Worm (Caenorhabditis elegans) whole organism, L2 larva: Measurements from ENCODE around the gene slcr-46.3.

Experiments
- C34F6.9 ChIP-seq: fragments of 150-350 bp; optimal IDR thresholded peaks from 2 replicates; lab custom pipeline; 2014; ENCODE audit warnings: missing biosample characterization, missing genetic modification characterization
- R02D3.7 ChIP-seq: fragments of 150-350 bp; optimal IDR thresholded peaks from 2 replicates; lab custom pipeline; 2014; ENCODE audit warnings: missing biosample characterization, missing genetic modification characterization
- ZK546.5 ChIP-seq: sonication (generic microtip); optimal IDR thresholded peaks from 2 replicates; lab custom pipeline; 2017; ENCODE audit warnings: missing biosample characterization, missing genetic modification characterization
- alr-1 ChIP-seq: fragments of 150-350 bp; optimal IDR thresholded peaks from 2 replicates; lab custom pipeline; 2014; ENCODE audit warnings: missing biosample characterization, missing genetic modification characterization
- aly-2 ChIP-seq: fragments of 150-350 bp; optimal IDR thresholded peaks from 2 replicates; lab custom pipeline; 2014; ENCODE audit warnings: missing biosample characterization, missing genetic modification characterization
- ama-1 ChIP-seq: fragments of 150-350 bp; optimal IDR thresholded peaks from 2 replicates; lab custom pipeline; 2018; ENCODE audit warnings: inconsistent platforms
- blmp-1 ChIP-seq: sonication (generic microtip); optimal IDR thresholded peaks from 2 replicates; lab custom pipeline; 2017; ENCODE audit warnings: missing genetic modification characterization, mild to moderate bottlenecking, missing compliant biosample characterization, antibody characterized with exemption, moderate library complexity; ENCODE audit not compliant: insufficient read depth
- ceh-16 ChIP-seq: fragments of 150-350 bp; optimal IDR thresholded peaks from 2 replicates; lab custom pipeline; 2014; ENCODE audit warnings: missing biosample characterization, missing genetic modification characterization
- crh-2 ChIP-seq: sonication (generic microtip); optimal IDR thresholded peaks from 2 replicates; lab custom pipeline; 2017; ENCODE audit warnings: missing biosample characterization, missing genetic modification characterization
- dmd-4 ChIP-seq: sonication (generic microtip); optimal IDR thresholded peaks from 2 replicates; lab custom pipeline; 2017; ENCODE audit warnings: missing biosample characterization, missing genetic modification characterization
- fos-1 ChIP-seq: fragments of 150-350 bp; optimal IDR thresholded peaks from 2 replicates; lab custom pipeline; 2014; ENCODE audit warnings: missing biosample characterization, missing genetic modification characterization
- gmeb-1 ChIP-seq: fragments of 150-350 bp; optimal IDR thresholded peaks from 2 replicates; lab custom pipeline; 2014; ENCODE audit warnings: missing biosample characterization, missing genetic modification characterization
- lin-11 ChIP-seq: fragments of 150-350 bp; sonication (generic microtip); optimal IDR thresholded peaks from 2 replicates; lab custom pipeline; 2014; ENCODE audit warnings: missing biosample characterization, missing genetic modification characterization, inconsistent platforms, mixed read lengths
- lin-39 ChIP-seq: fragments of 150-350 bp; optimal IDR thresholded peaks from 2 replicates; lab custom pipeline; 2014; ENCODE audit warnings: missing biosample characterization, missing genetic modification reagents, missing genetic modification characterization
- lsy-2 ChIP-seq, 2 experiments: fragments of 150-350 bp in 1 of 2; sonication (generic microtip) in 1 of 2; optimal IDR thresholded peaks; 2 replicates each; lab custom pipeline; 2014 to 2017; ENCODE audit warnings: missing biosample characterization in 2 of 2, missing genetic modification characterization in 2 of 2
- mbf-1 ChIP-seq: sonication (generic microtip); optimal IDR thresholded peaks from 2 replicates; lab custom pipeline; 2017; ENCODE audit warnings: missing biosample characterization, missing genetic modification characterization
- mdl-1 ChIP-seq, 2 experiments: fragments of 150-350 bp in 1 of 2; sonication (generic microtip) in 1 of 2; optimal IDR thresholded peaks; 2 replicates each; lab custom pipeline; 2017; ENCODE audit warnings: missing biosample characterization in 2 of 2, missing genetic modification characterization in 2 of 2
- nhr-10 ChIP-seq: sonication (generic microtip); optimal IDR thresholded peaks from 2 replicates; lab custom pipeline; 2017; ENCODE audit warnings: missing biosample characterization, missing genetic modification characterization
- nhr-11 ChIP-seq: fragments of 150-350 bp; optimal IDR thresholded peaks from 2 replicates; lab custom pipeline; 2014; ENCODE audit warnings: missing biosample characterization, missing genetic modification characterization
- nhr-12 ChIP-seq: fragments of 150-350 bp; optimal IDR thresholded peaks from 2 replicates; lab custom pipeline; 2014; ENCODE audit warnings: missing biosample characterization, missing genetic modification characterization
- nhr-129 ChIP-seq: fragments of 150-350 bp; optimal IDR thresholded peaks from 2 replicates; lab custom pipeline; 2014; ENCODE audit warnings: missing biosample characterization, missing genetic modification characterization
- nhr-21 ChIP-seq: fragments of 150-350 bp; optimal IDR thresholded peaks from 2 replicates; lab custom pipeline; 2014; ENCODE audit warnings: missing biosample characterization, missing genetic modification characterization
- nhr-23 ChIP-seq: fragments of 150-350 bp; optimal IDR thresholded peaks from 2 replicates; lab custom pipeline; 2014; ENCODE audit warnings: missing biosample characterization, missing genetic modification reagents, missing genetic modification characterization
- nhr-237 ChIP-seq: fragments of 150-350 bp; optimal IDR thresholded peaks from 2 replicates; lab custom pipeline; 2014; ENCODE audit warnings: missing biosample characterization, missing genetic modification characterization
- nhr-6 ChIP-seq: fragments of 150-350 bp; optimal IDR thresholded peaks from 2 replicates; lab custom pipeline; 2014; ENCODE audit warnings: missing biosample characterization, missing genetic modification characterization
- nhr-77 ChIP-seq: fragments of 150-350 bp; optimal IDR thresholded peaks from 2 replicates; lab custom pipeline; 2014; ENCODE audit warnings: missing biosample characterization, missing genetic modification characterization
- peb-1 ChIP-seq: fragments of 150-350 bp; optimal IDR thresholded peaks from 2 replicates; lab custom pipeline; 2014; ENCODE audit warnings: missing biosample characterization, missing genetic modification characterization
- sem-4 ChIP-seq: fragments of 150-350 bp; optimal IDR thresholded peaks from 2 replicates; lab custom pipeline; 2014; ENCODE audit warnings: missing biosample characterization, missing genetic modification reagents, missing genetic modification characterization
- skn-1 ChIP-seq: sonication (generic microtip); optimal IDR thresholded peaks from 2 replicates; lab custom pipeline; 2017; ENCODE audit warnings: missing biosample characterization, missing genetic modification characterization
- sma-3 ChIP-seq: sonication (generic microtip); optimal IDR thresholded peaks from 2 replicates; lab custom pipeline; 2016; ENCODE audit warnings: missing genetic modification reagents, missing genetic modification characterization, missing compliant biosample characterization
- sma-9 ChIP-seq, 2 experiments: fragments of 150-350 bp in 1 of 2; sonication (generic microtip) in 1 of 2; optimal IDR thresholded peaks; 2 replicates each; lab custom pipeline; 2014 to 2016; ENCODE audit warnings: missing genetic modification characterization in 2 of 2, mild to moderate bottlenecking in 1 of 2, missing biosample characterization in 1 of 2, missing compliant biosample characterization in 1 of 2, missing genetic modification reagents in 1 of 2, moderate library complexity in 1 of 2
- unc-39 ChIP-seq: fragments of 150-350 bp; optimal IDR thresholded peaks from 2 replicates; lab custom pipeline; 2014; ENCODE audit warnings: missing biosample characterization, missing genetic modification characterization
- unc-55 ChIP-seq: fragments of 150-350 bp; sonication (generic microtip); optimal IDR thresholded peaks from 3 replicates; lab custom pipeline; 2014; ENCODE audit warnings: missing biosample characterization, missing genetic modification reagents, missing genetic modification characterization
- unc-62 ChIP-seq: fragments of 150-350 bp; optimal IDR thresholded peaks from 2 replicates; lab custom pipeline; 2014; ENCODE audit warnings: missing biosample characterization, missing genetic modification reagents, missing genetic modification characterization
- zag-1 ChIP-seq: fragments of 150-350 bp; optimal IDR thresholded peaks from 2 replicates; lab custom pipeline; 2014; ENCODE audit warnings: missing biosample characterization, missing genetic modification characterization
- ztf-1 ChIP-seq: fragments of 200-800 bp; sonication (Bioruptor generic); conservative IDR thresholded peaks from 2 replicates; pipeline ENCODE4 v1.3.6; 2022; ENCODE audit warnings: missing genetic modification characterization, missing compliant biosample characterization
- ztf-11 ChIP-seq: sonication (generic microtip); optimal IDR thresholded peaks from 2 replicates; lab custom pipeline; 2017; ENCODE audit warnings: missing biosample characterization, missing genetic modification characterization
- ztf-4 ChIP-seq: fragments of 150-350 bp; optimal IDR thresholded peaks from 2 replicates; lab custom pipeline; 2014; ENCODE audit warnings: missing biosample characterization, missing genetic modification characterization

Gene slcr-46.3

DNA sequence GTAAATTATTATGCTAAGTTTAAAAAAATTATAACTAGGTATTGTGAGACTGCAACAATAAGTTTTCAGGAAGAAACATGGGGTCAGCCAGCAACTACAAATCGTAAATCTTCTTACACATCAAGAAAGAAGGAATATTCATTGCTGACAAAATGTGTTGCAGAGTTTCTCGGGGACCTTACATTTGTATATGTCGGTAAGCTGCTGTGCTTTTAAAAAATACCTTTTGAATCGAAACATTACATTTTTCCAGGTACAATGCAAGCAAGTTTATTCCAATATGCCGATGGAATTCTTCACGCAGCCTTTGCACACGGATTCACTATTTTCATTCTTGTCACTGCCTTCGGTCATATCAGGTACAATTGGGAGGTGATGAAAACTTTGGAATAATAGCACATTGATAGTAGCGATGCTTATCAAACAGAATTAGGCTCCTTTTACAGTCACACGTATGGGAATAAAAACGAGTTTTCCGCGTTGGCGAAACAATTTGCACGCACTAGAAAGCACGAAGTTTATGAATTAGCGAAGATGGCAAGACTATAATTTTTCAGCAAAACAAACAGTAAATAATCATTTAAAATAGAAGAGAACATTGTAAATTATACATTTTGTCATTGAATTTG lies 14.3 kb upstream of the slcr-46.3 start:
- TF ChIP-seq crh-2 (tag; lab: Kevin White, UChicago) (peak; percentile 18), sma-9 (GFP tag; optimal IDR thresholded peaks at IDR 0.05; lab: Kevin White, UChicago) (peak; percentile 24), sma-9 (tag; optimal IDR thresholded peaks at IDR 0.05; lab: Kevin White, UChicago) (no peak), fos-1 (tag; lab: Kevin White, UChicago) (peak; percentile 71), ztf-1 (no peak)

DNA sequence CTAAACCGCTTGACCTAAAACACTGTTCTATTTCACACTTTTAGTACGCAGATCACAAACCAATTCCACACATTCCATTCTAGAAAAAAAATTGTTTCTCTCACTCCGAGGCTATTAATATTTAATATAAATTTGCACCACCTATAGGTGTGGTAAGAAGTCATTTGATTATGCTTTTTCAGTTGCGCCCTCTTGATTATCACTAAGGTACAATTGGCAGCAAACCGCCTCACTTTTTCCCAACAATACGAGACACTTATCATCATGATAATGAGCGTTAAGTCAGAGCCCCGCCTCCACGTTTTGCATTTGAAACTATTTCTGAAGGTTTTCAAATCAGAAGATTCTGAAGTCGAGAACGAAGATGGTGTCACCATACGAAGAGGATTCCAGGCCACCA lies 13.4 kb upstream of the slcr-46.3 start, which contains the start of gene aqp-4:
aqp-4 (plus strand) TSS at position 270 of the 400 bp plus-strand sequence.
- TF ChIP-seq ztf-1: no peak
- TF ChIP-seq R02D3.7: no peak
- TF ChIP-seq nhr-23 (tag; lab: Kevin White, UChicago): no peak
- no peak for TF ChIP-seq ceh-16 (tag; lab: Kevin White, UChicago)
- no peak for TF ChIP-seq ztf-11 (tag; lab: Kevin White, UChicago)
- no peak for TF ChIP-seq gmeb-1 (tag; lab: Kevin White, UChicago)
- peak; percentile 78 for TF ChIP-seq fos-1 (tag; lab: Kevin White, UChicago)
- TF ChIP-seq crh-2 (tag; lab: Kevin White, UChicago): peak; percentile 25

DNA sequence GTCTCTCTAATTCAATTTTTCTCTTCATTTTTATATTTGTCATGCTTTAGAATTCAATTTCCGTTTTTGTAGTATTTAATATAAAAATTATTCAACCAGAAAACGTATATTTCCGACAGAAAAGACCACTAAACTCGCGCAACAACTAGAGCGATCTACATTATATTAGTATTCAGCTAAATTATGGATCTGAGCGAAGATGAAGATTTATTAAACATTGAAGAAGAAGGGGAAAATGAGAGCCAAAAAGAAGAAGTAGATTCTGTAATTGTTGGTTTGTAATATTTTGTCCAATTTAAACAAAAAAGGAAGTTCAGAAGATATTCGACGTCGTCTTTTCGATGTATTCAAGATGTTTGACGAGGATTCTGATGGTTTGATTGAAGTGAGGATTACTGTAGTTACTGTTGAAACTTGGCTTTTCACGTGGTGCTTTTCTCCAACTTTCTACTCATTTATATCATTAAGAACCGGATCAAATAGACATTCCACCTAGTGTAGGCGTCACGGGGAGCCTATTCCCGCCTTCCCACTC lies 10.1 kb upstream of the slcr-46.3 start, which contains the start of gene cal-7:
cal-7 (plus strand) TSS at position 184 of the 535 bp plus-strand sequence.
- TF ChIP-seq sma-3: peak; percentile 24
- peak in 1 of 2 experiments; percentile 30 for TF ChIP-seq lsy-2 (tag; optimal IDR thresholded peaks at IDR 0.05; lab: Kevin White, UChicago)
- no peak for TF ChIP-seq nhr-12
- no peak for TF ChIP-seq zag-1
- no peak for TF ChIP-seq nhr-10 (tag; lab: Kevin White, UChicago)

DNA sequence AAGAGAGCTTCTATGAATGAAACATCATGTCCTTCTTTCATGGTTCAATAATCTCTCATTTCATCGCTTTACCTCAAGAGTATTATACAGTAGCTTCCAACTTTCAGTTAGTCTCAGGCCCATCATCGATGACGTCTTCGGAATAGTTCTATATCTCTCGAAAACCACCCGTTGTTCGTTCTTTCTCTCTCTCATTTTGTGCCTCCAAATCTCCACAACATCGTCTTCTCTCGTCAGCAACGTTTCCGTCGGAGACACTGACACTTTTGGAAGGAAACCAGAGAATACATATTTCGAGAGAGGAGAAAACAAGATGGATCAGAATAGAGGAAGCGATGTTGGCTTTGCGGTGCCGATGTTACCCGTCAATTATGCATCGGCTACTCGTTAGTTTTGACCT lies 7.9 kb upstream of the slcr-46.3 start:
- peak; percentile 5 for TF ChIP-seq ama-1 (lab: Kevin White, UChicago)
- TF ChIP-seq mbf-1: no peak
- peak; percentile 12 for TF ChIP-seq sma-9 (GFP tag; optimal IDR thresholded peaks at IDR 0.05; lab: Kevin White, UChicago)
- no peak for TF ChIP-seq sma-9 (tag; optimal IDR thresholded peaks at IDR 0.05; lab: Kevin White, UChicago)
- peak; percentile 51 for TF ChIP-seq nhr-21
- no peak for TF ChIP-seq nhr-12
- TF ChIP-seq C34F6.9 (tag; lab: Kevin White, UChicago): peak; percentile 23
- no peak for TF ChIP-seq mdl-1 (tag; optimal IDR thresholded peaks at IDR 0.05; lab: Kevin White, UChicago)
- TF ChIP-seq skn-1: no peak
- TF ChIP-seq sem-4 (tag; lab: Kevin White, UChicago): peak; percentile 32
- TF ChIP-seq crh-2 (tag; lab: Kevin White, UChicago): peak; percentile 29
- TF ChIP-seq nhr-129 (tag; lab: Kevin White, UChicago): peak; percentile 25
- peak; percentile 32 for TF ChIP-seq nhr-6 (tag; lab: Kevin White, UChicago)
- TF ChIP-seq unc-55 (GFP tag; lab: Kevin White, UChicago): peak; percentile 8
- TF ChIP-seq, all 48 proteins: peak for 9

- TF ChIP-seq blmp-1 (tag; lab: Kevin White, UChicago) (peak; percentile 76), lin-11 (tag; lab: Kevin White, UChicago) (peak; percentile 98), nhr-11 (peak; percentile 77), sma-9 (GFP tag; optimal IDR thresholded peaks at IDR 0.05; lab: Kevin White, UChicago) (peak; percentile 90), sma-9 (tag; optimal IDR thresholded peaks at IDR 0.05; lab: Kevin White, UChicago) (no peak), lin-39 (peak; percentile 80), ZK546.5 (tag; lab: Kevin White, UChicago) (peak; percentile 61), skn-1 (peak; percentile 55), sma-3 (peak; percentile 93), nhr-77 (tag; lab: Kevin White, UChicago) (no peak), mbf-1 (no peak), nhr-237 (no peak), peb-1 (tag; lab: Kevin White, UChicago) (no peak), unc-62 (no peak), nhr-23 (tag; lab: Kevin White, UChicago) (no peak), zag-1 (peak; percentile 93), alr-1 (tag; lab: Kevin White, UChicago) (no peak), ztf-4 (tag; lab: Kevin White, UChicago) (peak; percentile 94), nhr-129 (tag; lab: Kevin White, UChicago) (peak; percentile 98), aly-2 (tag; lab: Kevin White, UChicago) (no peak), sem-4 (tag; lab: Kevin White, UChicago) (peak; percentile 61), unc-39 (tag; lab: Kevin White, UChicago) (peak; percentile 69), unc-55 (GFP tag; lab: Kevin White, UChicago) (peak; percentile 95), nhr-10 (tag; lab: Kevin White, UChicago) (peak; percentile 23), lsy-2 (tag; optimal IDR thresholded peaks at IDR 0.05; lab: Kevin White, UChicago) (peak; percentile 90 to 98), ama-1 (lab: Kevin White, UChicago) (peak; percentile 99), dmd-4 (tag; lab: Kevin White, UChicago) (no peak), nhr-6 (tag; lab: Kevin White, UChicago) (peak; percentile 77), crh-2 (tag; lab: Kevin White, UChicago) (peak; percentile 98), ztf-11 (tag; lab: Kevin White, UChicago) (peak; percentile 39)
Measured at ce11 chrV:9730743-9731706, 7.1 kb upstream of the slcr-46.3 start.
